Fruit fly (Drosophila melanogaster) ovary, adult (tissue): Measurements from ENCODE around the gene Tm1.

ENCODE experiments used
- CG17801 ChIP-seq: fragments of 200-800 bp; optimal IDR thresholded peaks from 2 replicates; lab custom pipeline; 2019; ENCODE audit warnings: missing biosample characterization, mild to moderate bottlenecking, missing genetic modification characterization, moderate library complexity; ENCODE audit not compliant: partially characterized antibody

Tm1 gene

dm6 chr3R:15277926-15278869 is at the start of gene Tm1, which contains the start of gene MRG15:
Tm1 (plus strand) TSS chr3R:15278220.
MRG15 (minus strand) TSS chr3R:15278109.
- no peak for TF ChIP-seq CG17801 (GFP tag; lab: Kevin White, UChicago)

- peak; percentile 100 for TF ChIP-seq CG17801 (GFP tag; lab: Kevin White, UChicago)
These were observed 48.6 kb upstream of the Tm1 start, which contains the start of the genes Art3 and mRpS10 for dm6 chr3R:15229329-15229876. Art3 (minus strand) TSS chr3R:15229408. mRpS10 (plus strand) TSS chr3R:15229665.

dm6 chr3R:15230285-15230684 is 47.7 kb upstream of the Tm1 start, which contains the start of gene CG34316:
CG34316 (plus strand) TSS chr3R:15230585.
- no peak for TF ChIP-seq CG17801 (GFP tag; lab: Kevin White, UChicago)

dm6 chr3R:15231635-15232138 is 46.3 kb upstream of the Tm1 start:
- TF ChIP-seq CG17801 (GFP tag; lab: Kevin White, UChicago) = no peak

dm6 chr3R:15242186-15243045 is 35.6 kb upstream of the Tm1 start, which contains the start of the genes tefu and Hsc70-4:
tefu (minus strand) TSS chr3R:15242236.
Hsc70-4 (plus strand) TSS chr3R:15242687.
- TF ChIP-seq CG17801 (GFP tag; lab: Kevin White, UChicago) = peak; percentile 50

- TF ChIP-seq CG17801 (GFP tag; lab: Kevin White, UChicago) = no peak
These were observed 35.0 kb upstream of the Tm1 start for dm6 chr3R:15243046-15243356.

dm6 chr3R:15243452-15243851 is 34.6 kb upstream of the Tm1 start:
- TF ChIP-seq CG17801 (GFP tag; lab: Kevin White, UChicago) = no peak

dm6 chr3R:15246601-15247000 is 31.4 kb upstream of the Tm1 start:
- no peak for TF ChIP-seq CG17801 (GFP tag; lab: Kevin White, UChicago)

dm6 chr3R:15249037-15249436 is 29.0 kb upstream of the Tm1 start, which contains the start of gene Amt:
Amt (minus strand) TSS chr3R:15249137.
- no peak for TF ChIP-seq CG17801 (GFP tag; lab: Kevin White, UChicago)

- TF ChIP-seq CG17801 (GFP tag; lab: Kevin White, UChicago) = no peak
These were observed 28.3 kb upstream of the Tm1 start, which contains the start of gene CG42404 for dm6 chr3R:15249735-15250134. CG42404 (plus strand) TSS chr3R:15250094.

- no peak for TF ChIP-seq CG17801 (GFP tag; lab: Kevin White, UChicago)
These were observed 27.6 kb upstream of the Tm1 start for dm6 chr3R:15250454-15250853.

- peak; percentile 38 for TF ChIP-seq CG17801 (GFP tag; lab: Kevin White, UChicago)
These were observed 15.0 kb upstream of the Tm1 start, which contains the start of the genes eIF2gamma and Set for dm6 chr3R:15262710-15263672. eIF2gamma (minus strand) TSS chr3R:15263458. Set (plus strand) TSS chr3R:15263552.

- TF ChIP-seq CG17801 (GFP tag; lab: Kevin White, UChicago) = no peak
These were observed 14.1 kb upstream of the Tm1 start for dm6 chr3R:15263946-15264345.
